Worm (Caenorhabditis elegans): ENCODE results near the gene srw-133.

The srw-133 gene

DNA sequence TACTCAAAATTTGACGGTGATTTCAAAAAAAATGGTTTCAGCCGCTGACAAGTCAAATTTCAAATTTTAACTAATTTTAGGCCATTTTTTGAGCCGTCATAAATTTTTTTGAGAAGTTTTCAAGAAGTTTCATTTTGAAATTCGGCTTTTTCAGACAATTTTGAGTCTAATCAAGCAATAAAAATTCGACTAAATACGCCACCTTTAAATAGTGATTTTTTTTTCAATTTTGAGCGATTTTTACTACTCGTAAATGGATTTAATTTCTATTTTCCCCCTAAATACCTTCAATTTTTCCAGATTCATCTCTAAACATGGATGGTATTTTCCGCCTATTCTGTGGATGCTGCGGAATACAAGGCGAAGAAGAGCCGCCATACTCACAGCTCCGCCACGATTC, 29.7 kb upstream of the srw-133 start, which contains the start of gene Y45G5AL.1:
Gene Y45G5AL.1 (plus strand): TSS at position 301 of the 400 bp plus-strand sequence.
- TF ChIP-seq drap-1 (GFP tag; optimal IDR thresholded peaks at IDR 0.05) (no peak), ceh-43 (GFP tag; optimal IDR thresholded peaks at IDR 0.05) (no peak)

DNA sequence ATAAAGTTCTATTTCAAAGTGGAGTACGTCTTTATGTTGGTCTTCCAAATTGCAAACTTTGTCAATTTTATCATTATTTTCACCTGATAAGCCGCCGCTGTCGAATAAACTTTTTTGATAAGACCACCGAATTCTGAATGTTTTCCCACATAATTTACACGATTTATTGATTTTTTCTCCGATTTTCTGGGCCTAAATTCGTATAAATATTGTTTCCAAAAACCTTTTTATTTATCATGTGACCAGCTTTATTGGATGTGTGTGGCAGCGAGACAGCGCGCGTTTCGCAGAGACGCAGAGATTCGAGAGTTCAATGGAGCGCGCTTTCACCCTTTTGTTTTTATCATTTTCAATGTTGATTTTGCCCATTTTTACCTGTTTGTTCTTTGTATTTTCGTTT, 28.5 kb upstream of the srw-133 start:
- TF ChIP-seq ham-2 (GFP tag; optimal IDR thresholded peaks at IDR 0.05): no peak
- no peak for TF ChIP-seq elt-3 (tag; optimal IDR thresholded peaks at IDR 0.05)
- TF ChIP-seq lin-13 (tag; optimal IDR thresholded peaks at IDR 0.05): no peak
- TF ChIP-seq mab-5 (tag; optimal IDR thresholded peaks at IDR 0.05): no peak
- no peak for TF ChIP-seq ceh-43 (GFP tag; optimal IDR thresholded peaks at IDR 0.05)
- TF ChIP-seq M03D4.4 (tag; optimal IDR thresholded peaks at IDR 0.05): no peak
- TF ChIP-seq unc-39 (tag; optimal IDR thresholded peaks at IDR 0.05): no peak
- TF ChIP-seq hlh-1 (tag; optimal IDR thresholded peaks at IDR 0.05): no peak
- TF ChIP-seq pha-4 (tag; optimal IDR thresholded peaks at IDR 0.05): no peak
- TF ChIP-seq ceh-39 (tag; optimal IDR thresholded peaks at IDR 0.05): peak; percentile 32
- TF ChIP-seq bed-3 (GFP tag; optimal IDR thresholded peaks at IDR 0.05): peak; percentile 32
- TF ChIP-seq nhr-2 (tag; optimal IDR thresholded peaks at IDR 0.05): no peak
- TF ChIP-seq ces-1 (GFP tag; optimal IDR thresholded peaks at IDR 0.05): peak; percentile 70
- TF ChIP-seq nhr-237 (tag; optimal IDR thresholded peaks at IDR 0.05): peak; percentile 9
- TF ChIP-seq blmp-1 (tag; optimal IDR thresholded peaks at IDR 0.05): no peak
- TF ChIP-seq sptf-1 (tag; optimal IDR thresholded peaks at IDR 0.05): no peak
- TF ChIP-seq snpc-4 (tag; optimal IDR thresholded peaks at IDR 0.05): no peak
- no peak for TF ChIP-seq sem-2 (GFP tag; optimal IDR thresholded peaks at IDR 0.05)
- TF ChIP-seq mep-1 (tag; optimal IDR thresholded peaks at IDR 0.05): peak; percentile 39
- peak; percentile 35 for TF ChIP-seq lsy-2 (tag; optimal IDR thresholded peaks at IDR 0.05)
- no peak for TF ChIP-seq nhr-76 (tag; optimal IDR thresholded peaks at IDR 0.05)

DNA sequence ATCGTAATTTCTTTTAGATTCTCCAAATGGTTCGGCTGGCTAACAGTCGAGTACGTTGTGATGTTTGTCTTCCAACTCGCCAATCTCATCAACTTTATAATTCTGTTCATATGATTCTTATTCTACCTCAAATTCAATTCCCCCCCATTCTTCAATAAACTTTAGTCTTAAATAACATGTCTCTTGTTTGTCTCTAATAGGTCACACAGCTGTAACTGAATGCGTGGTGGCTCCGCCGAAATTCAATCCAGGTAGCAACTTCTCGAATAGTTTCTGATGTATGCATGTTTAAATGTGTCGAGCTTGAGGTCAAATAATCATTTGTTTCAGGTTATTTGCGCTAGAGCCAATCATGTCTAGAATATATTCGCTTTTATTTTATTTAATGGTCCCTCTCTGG, 24.2 kb upstream of the srw-133 start, which contains the start of gene lgc-29:
Gene lgc-29 (plus strand): TSS at position 301 of the 400 bp plus-strand sequence.
- TF ChIP-seq mep-1 (tag; optimal IDR thresholded peaks at IDR 0.05): no peak
- TF ChIP-seq mls-2 (tag; optimal IDR thresholded peaks at IDR 0.05): no peak
- no peak for TF ChIP-seq elt-3 (tag; optimal IDR thresholded peaks at IDR 0.05)
- no peak for TF ChIP-seq sem-2 (GFP tag; optimal IDR thresholded peaks at IDR 0.05)
- no peak for TF ChIP-seq nhr-2 (tag; optimal IDR thresholded peaks at IDR 0.05)

DNA sequence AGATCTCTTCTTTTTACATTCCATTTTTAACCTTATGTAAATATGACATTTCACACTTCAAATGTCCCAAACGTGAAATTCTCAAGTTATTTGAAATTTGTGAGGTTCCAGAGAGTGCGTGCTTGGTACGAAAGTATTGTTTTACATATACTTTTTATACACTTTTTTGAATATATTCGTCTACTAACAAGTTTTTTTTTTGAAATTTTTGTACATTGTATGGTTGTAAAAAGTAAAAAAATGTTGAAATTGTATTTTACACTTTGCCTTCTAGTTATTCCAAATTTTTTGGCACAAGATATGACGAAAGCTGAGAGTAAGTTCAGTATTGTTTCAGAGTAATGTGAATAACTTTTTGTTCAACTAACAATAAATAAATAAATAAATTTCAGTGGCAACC, 20.2 kb upstream of the srw-133 start, which contains the start of gene lgc-1:
Gene lgc-1 (plus strand): TSS at position 301 of the 400 bp plus-strand sequence.
- TF ChIP-seq lin-13 (tag; optimal IDR thresholded peaks at IDR 0.05) (no peak), ceh-83 (GFP tag; optimal IDR thresholded peaks at IDR 0.05) (no peak), unc-62 (GFP tag; optimal IDR thresholded peaks at IDR 0.05) (no peak), sptf-1 (tag; optimal IDR thresholded peaks at IDR 0.05) (no peak)

- TF ChIP-seq unc-62 (GFP tag; optimal IDR thresholded peaks at IDR 0.05) (peak; percentile 41), lin-13 (tag; optimal IDR thresholded peaks at IDR 0.05) (no peak), elt-3 (tag; optimal IDR thresholded peaks at IDR 0.05) (peak; percentile 87), nhr-237 (tag; optimal IDR thresholded peaks at IDR 0.05) (peak; percentile 31), ham-2 (GFP tag; optimal IDR thresholded peaks at IDR 0.05) (no peak), ceh-83 (GFP tag; optimal IDR thresholded peaks at IDR 0.05) (no peak)
Observed at ce11 chrV:4131471-4131939, 17.0 kb upstream of the srw-133 start, which contains the start of gene nhr-57. nhr-57 (plus strand) TSS chrV:4131889.

ce11 chrV:4129604-4130003, 15.1 kb upstream of the srw-133 start, which contains the start of gene phat-4:
phat-4 (plus strand) TSS chrV:4129904.
- TF ChIP-seq ceh-39 (tag; optimal IDR thresholded peaks at IDR 0.05) (no peak), nhr-237 (tag; optimal IDR thresholded peaks at IDR 0.05) (no peak), unc-62 (GFP tag; optimal IDR thresholded peaks at IDR 0.05) (no peak), ces-1 (GFP tag; optimal IDR thresholded peaks at IDR 0.05) (no peak), elt-1 (tag; optimal IDR thresholded peaks at IDR 0.05; ENCODE audit: borderline replicate concordance, insufficient read depth) (no peak), nhr-2 (tag; optimal IDR thresholded peaks at IDR 0.05) (no peak), hlh-1 (tag; optimal IDR thresholded peaks at IDR 0.05) (no peak), lsy-2 (tag; optimal IDR thresholded peaks at IDR 0.05) (no peak), elt-3 (tag; optimal IDR thresholded peaks at IDR 0.05) (no peak), lin-13 (tag; optimal IDR thresholded peaks at IDR 0.05) (no peak), blmp-1 (tag; optimal IDR thresholded peaks at IDR 0.05) (no peak), nhr-12 (tag; optimal IDR thresholded peaks at IDR 0.05) (no peak), flh-1 (GFP tag; optimal IDR thresholded peaks at IDR 0.05) (no peak), lin-32 (GFP tag; optimal IDR thresholded peaks at IDR 0.05) (no peak), unc-39 (tag; optimal IDR thresholded peaks at IDR 0.05) (no peak), pha-4 (tag; optimal IDR thresholded peaks at IDR 0.05) (no peak), M03D4.4 (tag; optimal IDR thresholded peaks at IDR 0.05) (no peak), mep-1 (tag; optimal IDR thresholded peaks at IDR 0.05) (no peak)

Measured in whole organism, mixed stage, embryonic.